Fruit fly (Drosophila melanogaster): ENCODE results near the gene ATP6AP2.
A peak's percentile ranks its signal among the peaks of the same experiment; 100 is the strongest.

The ATP6AP2 gene

dm6 chr3R:9227330-9227729 lies 33.1 kb upstream of the ATP6AP2 start (continued):
- TF ChIP-seq CG15011 (GFP tag; optimal IDR thresholded peaks at IDR 0.05) (peak; percentile 62), kay (GFP tag; optimal IDR thresholded peaks at IDR 0.05) (peak; percentile 47), cato (GFP tag; optimal IDR thresholded peaks at IDR 0.05; ENCODE audit: borderline replicate concordance) (no peak), mirr (GFP tag; optimal IDR thresholded peaks at IDR 0.05) (no peak), CG17361 (GFP tag; IDR thresholded peaks at IDR 0.05) (peak; percentile 82), Bdp1 (GFP tag; optimal IDR thresholded peaks at IDR 0.05) (no peak), CG32772 (GFP tag; IDR thresholded peaks at IDR 0.05) (peak; percentile 26; the same call in 1 of the 2 replicates), Trl (optimal IDR thresholded peaks at IDR 0.05) (no peak), Trl (GFP tag; optimal IDR thresholded peaks at IDR 0.05) (no peak), CG9817 (tag; optimal IDR thresholded peaks at IDR 0.05) (peak; percentile 64), so (GFP tag; IDR thresholded peaks at IDR 0.05) (peak; percentile 63; the same call in 1 of the 3 replicates), trh (GFP tag; optimal IDR thresholded peaks at IDR 0.05) (peak; percentile 34), Myb (GFP tag; optimal IDR thresholded peaks at IDR 0.05) (no peak), eyg (GFP tag; optimal IDR thresholded peaks at IDR 0.05) (no peak), CG2712 (tag; optimal IDR thresholded peaks at IDR 0.05) (peak; percentile 75), gem (tag; optimal IDR thresholded peaks at IDR 0.05) (peak; percentile 89), BEAF-32 (GFP tag; optimal IDR thresholded peaks at IDR 0.05) (no peak), Opbp (GFP tag; IDR thresholded peaks at IDR 0.05; ENCODE audit: partially characterized antibody) (no peak), CG33557 (GFP tag; optimal IDR thresholded peaks at IDR 0.05) (no peak), Dip2 (GFP tag; IDR thresholded peaks at IDR 0.05) (0 out of 2 replicates have a peak, but pooled peaks have one; percentile 34), CG13123 (GFP tag; optimal IDR thresholded peaks at IDR 0.05) (peak; percentile 26), mld (GFP tag; IDR thresholded peaks at IDR 0.05; ENCODE audit: partially characterized antibody) (no peak), CG1024 (GFP tag; IDR thresholded peaks at IDR 0.05) (peak; percentile 35; the same call in 1 of the 2 replicates), hb (GFP tag; IDR thresholded peaks at IDR 0.05; ENCODE audit: partially characterized antibody) (no peak), en (GFP tag; optimal IDR thresholded peaks at IDR 0.05) (no peak), BtbVII (GFP tag; optimal IDR thresholded peaks at IDR 0.05) (peak; percentile 63), D (optimal IDR thresholded peaks at IDR 0.05) (no peak), D (GFP tag; optimal IDR thresholded peaks at IDR 0.05) (peak; percentile 6), shn (GFP tag; optimal IDR thresholded peaks at IDR 0.05) (no peak), lov (optimal IDR thresholded peaks at IDR 0.05) (no peak), lov (GFP tag; IDR thresholded peaks at IDR 0.05) (no peak), org-1 (GFP tag; optimal IDR thresholded peaks at IDR 0.05) (peak; percentile 49), CG12104 (GFP tag; optimal IDR thresholded peaks at IDR 0.05) (peak; percentile 37), zen2 (GFP tag; IDR thresholded peaks at IDR 0.05; ENCODE audit: partially characterized antibody) (no peak), CG32767 (GFP tag; IDR thresholded peaks at IDR 0.05) (peak; percentile 69), croc (GFP tag; conservative IDR thresholded peaks at IDR 0.05) (peak; percentile 15; the same call in 1 of the 3 replicates), CG6272 (GFP tag; IDR thresholded peaks at IDR 0.05) (peak; percentile 73), ase (GFP tag; IDR thresholded peaks at IDR 0.05) (peak; percentile 73; the same call in 2 of the 3 replicates), z (GFP tag; IDR thresholded peaks at IDR 0.05) (no peak), CG8359 (GFP tag; optimal IDR thresholded peaks at IDR 0.05; ENCODE audit: borderline replicate concordance) (peak; percentile 2), insv (GFP tag; optimal IDR thresholded peaks at IDR 0.05) (no peak), CG7745 (tag; optimal IDR thresholded peaks at IDR 0.05) (no peak), H15 (GFP tag; IDR thresholded peaks at IDR 0.05) (peak; percentile 73; the same call in 2 of the 3 replicates), sr (GFP tag; IDR thresholded peaks at IDR 0.05) (no peak), disco-r (GFP tag; optimal IDR thresholded peaks at IDR 0.05) (no peak), CkIIα-i1 (GFP tag; IDR thresholded peaks at IDR 0.05) (0 out of 2 replicates have a peak, but pooled peaks have one; percentile 56), stwl (tag; optimal IDR thresholded peaks at IDR 0.05) (no peak), CG6791 (GFP tag; IDR thresholded peaks at IDR 0.05; ENCODE audit: partially characterized antibody) (no peak), hbn (GFP tag; IDR thresholded peaks at IDR 0.05; ENCODE audit: partially characterized antibody) (no peak), ind (GFP tag; optimal IDR thresholded peaks at IDR 0.05) (peak; percentile 80), CG12659 (GFP tag; optimal IDR thresholded peaks at IDR 0.05) (peak; percentile 71), Atf-2 (GFP tag; optimal IDR thresholded peaks at IDR 0.05) (no peak)
